Fruit fly (Drosophila melanogaster) whole organism, wandering third instar larva: ENCODE results near the gene DopEcR.

Experiments
- N ChIP-seq: fragments of >200 bp; optimal IDR thresholded peaks from 2 replicates; lab custom pipeline; 2018; ENCODE audit warnings: missing biosample characterization, missing external identifiers, missing genetic modification characterization
- pan ChIP-seq: fragments of >200 bp; optimal IDR thresholded peaks from 2 replicates; lab custom pipeline; 2017

dm6 chr3L:4397137-4397536, 16.9 kb upstream of the DopEcR start:
- no peak for TF ChIP-seq pan (lab: Kevin White, UChicago)
- TF ChIP-seq N (GFP tag; lab: Kevin White, UChicago) = no peak
